Worm (Caenorhabditis elegans) whole organism, late embryonic: ENCODE results near the gene CC8.3.

Experiments
- C38D4.7 ChIP-seq: fragments of 200-800 bp; sonication (Bioruptor generic); optimal IDR thresholded peaks from 2 replicates; lab custom pipeline; 2018; ENCODE audit warnings: mild to moderate bottlenecking, missing genetic modification characterization, moderate library complexity, missing compliant biosample characterization
- ceh-2 ChIP-seq: sonication (generic microtip); optimal IDR thresholded peaks from 2 replicates; lab custom pipeline; 2016; ENCODE audit warnings: missing genotype, missing genetic modification characterization, missing compliant biosample characterization
- elt-2 ChIP-seq: sonication (generic microtip); optimal IDR thresholded peaks from 2 replicates; lab custom pipeline; 2016; ENCODE audit warnings: missing genetic modification reagents, missing genetic modification characterization, missing compliant biosample characterization
- eyg-1 ChIP-seq: sonication (generic microtip); optimal IDR thresholded peaks from 2 replicates; lab custom pipeline; 2016; ENCODE audit warnings: missing genotype, missing genetic modification characterization, missing compliant biosample characterization
- fkh-10 ChIP-seq: fragments of 150-350 bp; optimal IDR thresholded peaks from 2 replicates; lab custom pipeline; 2014; ENCODE audit warnings: missing biosample characterization, missing genetic modification reagents, missing genetic modification characterization
- lin-11 ChIP-seq: fragments of 200-800 bp; sonication (Bioruptor generic); optimal IDR thresholded peaks from 2 replicates; lab custom pipeline; 2018; ENCODE audit warnings: mild to moderate bottlenecking, missing genetic modification characterization, missing compliant biosample characterization
- nhr-11 ChIP-seq: fragments of 150-350 bp; optimal IDR thresholded peaks from 2 replicates; lab custom pipeline; 2014; ENCODE audit warnings: missing biosample characterization, missing genetic modification characterization
- pha-4 ChIP-seq: fragments of 150-350 bp; optimal IDR thresholded peaks from 2 replicates; lab custom pipeline; 2018; ENCODE audit warnings: missing biosample characterization, missing genetic modification reagents, missing genetic modification characterization
- pqm-1 ChIP-seq: sonication (generic microtip); optimal IDR thresholded peaks from 2 replicates; lab custom pipeline; 2016; ENCODE audit warnings: missing genetic modification characterization, missing compliant biosample characterization
- pros-1 ChIP-seq: fragments of 150-350 bp; optimal IDR thresholded peaks from 2 replicates; lab custom pipeline; 2014; ENCODE audit warnings: missing biosample characterization, missing genetic modification reagents, missing genetic modification characterization
- tbx-2 ChIP-seq: sonication (generic microtip); optimal IDR thresholded peaks from 2 replicates; lab custom pipeline; 2016; ENCODE audit warnings: missing genetic modification characterization, missing compliant biosample characterization

ce11 chrIV:3636528-3637129 is 5.5 kb downstream of the CC8.3 start, which contains the start of gene madf-9:
- TF ChIP-seq C38D4.7 (no peak), fkh-10 (no peak), ceh-2 (peak; percentile 41), pros-1 (tag; lab: Kevin White, UChicago) (peak; percentile 63), lin-11 (tag; lab: Kevin White, UChicago) (no peak), pha-4 (tag; lab: Kevin White, UChicago) (no peak), elt-2 (peak; percentile 12), eyg-1 (tag; lab: Kevin White, UChicago) (no peak), nhr-11 (tag; lab: Kevin White, UChicago) (no peak), pqm-1 (tag; lab: Kevin White, UChicago) (no peak), tbx-2 (tag; lab: Kevin White, UChicago) (peak; percentile 61)
